Fruit fly (Drosophila melanogaster): Measurements from ENCODE around the gene CG43120.

- TF ChIP-seq CG8478 (optimal IDR thresholded peaks at IDR 0.05) (no peak), EcR (GFP tag; optimal IDR thresholded peaks at IDR 0.05) (no peak), Dll (optimal IDR thresholded peaks at IDR 0.05) (no peak), psq (optimal IDR thresholded peaks at IDR 0.05) (no peak), pan (optimal IDR thresholded peaks at IDR 0.05) (no peak), usp (GFP tag; optimal IDR thresholded peaks at IDR 0.05) (no peak)
Measured at dm6 chr3L:14338886-14339285, 42.8 kb upstream of the CG43120 start.
